Worm (Caenorhabditis elegans) whole organism, midembryonic: ENCODE measurements around the gene F46F5.15.

Experiments
- T22C8.4 ChIP-seq: fragments of 200-800 bp; sonication (Bioruptor generic); IDR thresholded peaks from 2 replicates; pipeline ENCODE4 v1.3.6; 2022; ENCODE audit warnings: missing genetic modification characterization, missing compliant biosample characterization
- cog-1 ChIP-seq: sonication (generic microtip); optimal IDR thresholded peaks from 2 replicates; lab custom pipeline; 2016; ENCODE audit warnings: missing genetic modification characterization, missing compliant biosample characterization
- flt-1 ChIP-seq: fragments of 200-800 bp; sonication (Bioruptor generic); IDR thresholded peaks from 2 replicates; pipeline ENCODE4 v1.3.6; 2022; ENCODE audit warnings: missing genetic modification characterization, missing compliant biosample characterization
- klf-2 ChIP-seq: fragments of 200-800 bp; sonication (Bioruptor generic); conservative IDR thresholded peaks from 2 replicates; pipeline ENCODE4 v1.3.6; 2022; ENCODE audit warnings: missing genetic modification reagents, missing genetic modification characterization, missing compliant biosample characterization
- med-1 ChIP-seq: sonication (generic microtip); optimal IDR thresholded peaks from 2 replicates; lab custom pipeline; 2017; ENCODE audit warnings: missing genetic modification characterization, mild to moderate bottlenecking, missing compliant biosample characterization, antibody characterized with exemption, missing genetic modification reagents; ENCODE audit not compliant: insufficient read depth
- ref-1 ChIP-seq: fragments of 200-800 bp; sonication (Bioruptor generic); conservative IDR thresholded peaks from 2 replicates; pipeline ENCODE4 v1.3.6; 2022; ENCODE audit warnings: missing genetic modification reagents, missing genetic modification characterization, missing compliant biosample characterization
- tab-1 ChIP-seq: fragments of 200-800 bp; sonication (Bioruptor generic); IDR thresholded peaks from 2 replicates; pipeline ENCODE4 v1.3.6; 2022; ENCODE audit warnings: missing genetic modification characterization, missing compliant biosample characterization
- ztf-23 ChIP-seq: fragments of 200-800 bp; sonication (Bioruptor generic); IDR thresholded peaks from 2 replicates; pipeline ENCODE4 v1.3.6; 2022; ENCODE audit warnings: missing genetic modification reagents, missing genetic modification characterization, missing compliant biosample characterization
- ztf-29 ChIP-seq: fragments of 200-800 bp; sonication (Bioruptor generic); IDR thresholded peaks from 2 replicates; pipeline ENCODE4 v1.3.6; 2022; ENCODE audit warnings: missing genetic modification reagents, missing genetic modification characterization, missing compliant biosample characterization

F46F5.15 gene

ce11 chrII:762942-763341 lies 25.3 kb upstream of the F46F5.15 start:
- TF ChIP-seq ztf-29 (GFP tag; lab: Robert Waterston, UW) = no peak

- no peak for TF ChIP-seq ztf-23 (GFP tag; lab: Robert Waterston, UW)
- no peak for TF ChIP-seq klf-2 (GFP tag; lab: Robert Waterston, UW)
- TF ChIP-seq ztf-29 (GFP tag; lab: Robert Waterston, UW) = no peak
- TF ChIP-seq tab-1 (GFP tag; lab: Robert Waterston, UW) = no peak
- TF ChIP-seq T22C8.4 (GFP tag; lab: Robert Waterston, UW) = no peak
- no peak for TF ChIP-seq flt-1 (GFP tag; lab: Robert Waterston, UW)
- TF ChIP-seq med-1 (GFP tag; lab: Kevin White, UChicago) = no peak
- no peak for TF ChIP-seq cog-1
- TF ChIP-seq ref-1 = no peak
These were observed 23.9 kb upstream of the F46F5.15 start for ce11 chrII:764385-764784.

ce11 chrII:765219-765618 lies 23.0 kb upstream of the F46F5.15 start, which contains the start of gene C08G5.7:
Gene C08G5.7 (minus strand): TSS chrII:765319.
- TF ChIP-seq med-1 (GFP tag; lab: Kevin White, UChicago) (no peak), T22C8.4 (GFP tag; lab: Robert Waterston, UW) (no peak), ztf-23 (GFP tag; lab: Robert Waterston, UW) (no peak)

ce11 chrII:769250-769649 lies 19.0 kb upstream of the F46F5.15 start:
- TF ChIP-seq ztf-29 (GFP tag; lab: Robert Waterston, UW) = no peak
- TF ChIP-seq cog-1 = no peak
- TF ChIP-seq med-1 (GFP tag; lab: Kevin White, UChicago) = no peak
- no peak for TF ChIP-seq ref-1
- no peak for TF ChIP-seq flt-1 (GFP tag; lab: Robert Waterston, UW)
- no peak for TF ChIP-seq klf-2 (GFP tag; lab: Robert Waterston, UW)
- TF ChIP-seq ztf-23 (GFP tag; lab: Robert Waterston, UW) = no peak
- TF ChIP-seq tab-1 (GFP tag; lab: Robert Waterston, UW) = no peak
- no peak for TF ChIP-seq T22C8.4 (GFP tag; lab: Robert Waterston, UW)

ce11 chrII:770253-770652 lies 18.0 kb upstream of the F46F5.15 start, which contains the start of gene C08G5.6:
Gene C08G5.6 (plus strand): TSS chrII:770553.
- TF ChIP-seq T22C8.4 (GFP tag; lab: Robert Waterston, UW) (no peak), klf-2 (GFP tag; lab: Robert Waterston, UW) (no peak), ztf-29 (GFP tag; lab: Robert Waterston, UW) (no peak)

ce11 chrII:773830-774229 lies 14.4 kb upstream of the F46F5.15 start:
- TF ChIP-seq flt-1 (GFP tag; lab: Robert Waterston, UW) = no peak
- TF ChIP-seq T22C8.4 (GFP tag; lab: Robert Waterston, UW) = no peak
- no peak for TF ChIP-seq ref-1
- no peak for TF ChIP-seq ztf-29 (GFP tag; lab: Robert Waterston, UW)
- no peak for TF ChIP-seq tab-1 (GFP tag; lab: Robert Waterston, UW)
- TF ChIP-seq klf-2 (GFP tag; lab: Robert Waterston, UW) = no peak
- no peak for TF ChIP-seq ztf-23 (GFP tag; lab: Robert Waterston, UW)
- no peak for TF ChIP-seq med-1 (GFP tag; lab: Kevin White, UChicago)
- no peak for TF ChIP-seq cog-1

ce11 chrII:775033-775432 lies 13.2 kb upstream of the F46F5.15 start, which contains the start of gene Y39F10A.1:
Gene Y39F10A.1 (plus strand): TSS chrII:775333.
- TF ChIP-seq klf-2 (GFP tag; lab: Robert Waterston, UW) (no peak), T22C8.4 (GFP tag; lab: Robert Waterston, UW) (no peak), med-1 (GFP tag; lab: Kevin White, UChicago) (no peak), cog-1 (no peak), ref-1 (no peak), tab-1 (GFP tag; lab: Robert Waterston, UW) (no peak), flt-1 (GFP tag; lab: Robert Waterston, UW) (no peak), ztf-23 (GFP tag; lab: Robert Waterston, UW) (no peak), ztf-29 (GFP tag; lab: Robert Waterston, UW) (no peak)

- TF ChIP-seq cog-1 (no peak), T22C8.4 (GFP tag; lab: Robert Waterston, UW) (no peak), flt-1 (GFP tag; lab: Robert Waterston, UW) (no peak), med-1 (GFP tag; lab: Kevin White, UChicago) (no peak), ztf-29 (GFP tag; lab: Robert Waterston, UW) (no peak), tab-1 (GFP tag; lab: Robert Waterston, UW) (no peak), ref-1 (no peak), klf-2 (GFP tag; lab: Robert Waterston, UW) (no peak), ztf-23 (GFP tag; lab: Robert Waterston, UW) (no peak)
These were observed 5.3 kb upstream of the F46F5.15 start, which contains the start of gene Y39F10A.3 for ce11 chrII:782903-783302. Gene Y39F10A.3 (minus strand): TSS chrII:783003.

- TF ChIP-seq tab-1 (GFP tag; lab: Robert Waterston, UW) = no peak
- TF ChIP-seq ztf-29 (GFP tag; lab: Robert Waterston, UW) = no peak
- no peak for TF ChIP-seq klf-2 (GFP tag; lab: Robert Waterston, UW)
- no peak for TF ChIP-seq flt-1 (GFP tag; lab: Robert Waterston, UW)
- TF ChIP-seq T22C8.4 (GFP tag; lab: Robert Waterston, UW) = no peak
- no peak for TF ChIP-seq ref-1
- no peak for TF ChIP-seq ztf-23 (GFP tag; lab: Robert Waterston, UW)
- TF ChIP-seq med-1 (GFP tag; lab: Kevin White, UChicago) = no peak
- no peak for TF ChIP-seq cog-1
These were observed 4.7 kb upstream of the F46F5.15 start, which contains the start of gene Y39F10A.6 for ce11 chrII:783532-783931. Gene Y39F10A.6 (minus strand): TSS chrII:783632.

ce11 chrII:786938-787337 lies 1.3 kb upstream of the F46F5.15 start, which contains the start of gene F46F5.16:
Gene F46F5.16 (plus strand): TSS chrII:787238.
- TF ChIP-seq ref-1 (no peak), tab-1 (GFP tag; lab: Robert Waterston, UW) (no peak), T22C8.4 (GFP tag; lab: Robert Waterston, UW) (no peak), cog-1 (no peak), med-1 (GFP tag; lab: Kevin White, UChicago) (no peak), ztf-29 (GFP tag; lab: Robert Waterston, UW) (no peak), flt-1 (GFP tag; lab: Robert Waterston, UW) (no peak)
